Worm (Caenorhabditis elegans): ENCODE measurements around the gene srh-247.

- TF ChIP-seq him-1 (tag; optimal IDR thresholded peaks at IDR 0.05) (no peak), dao-5 (tag; optimal IDR thresholded peaks at IDR 0.05) (no peak), W03F9.2 (tag; optimal IDR thresholded peaks at IDR 0.05) (no peak)
These were observed 8.3 kb upstream of the srh-247 start for ce11 chrV:2942247-2942646.
